Worm (Caenorhabditis elegans) whole organism, L4 larva: Measurements from ENCODE around the gene wdr-62.

Source experiments
- D1046.2 ChIP-seq: fragments of 200-800 bp; sonication (Bioruptor generic); IDR thresholded peaks from 2 replicates; pipeline ENCODE4 v1.3.6; 2022; ENCODE audit warnings: missing genetic modification characterization, missing compliant biosample characterization
- F26F4.8 ChIP-seq: fragments of 200-800 bp; sonication (Bioruptor generic); conservative IDR thresholded peaks from 2 replicates; pipeline ENCODE4 v1.3.6; 2022; ENCODE audit warnings: missing genetic modification characterization, missing compliant biosample characterization
- F37D6.2 ChIP-seq: sonication (generic microtip); optimal IDR thresholded peaks from 2 replicates; lab custom pipeline; 2016; ENCODE audit warnings: mild to moderate bottlenecking, missing genetic modification characterization, missing compliant biosample characterization
- F44E2.7 ChIP-seq: fragments of 200-800 bp; sonication (Bioruptor generic); IDR thresholded peaks from 2 replicates; pipeline ENCODE4 v2.1.2; 2022; ENCODE audit warnings: missing genetic modification characterization, missing compliant biosample characterization
- F49E8.2 ChIP-seq: sonication (generic microtip); optimal IDR thresholded peaks from 2 replicates; lab custom pipeline; 2016; ENCODE audit warnings: missing compliant biosample characterization, mild to moderate bottlenecking, missing genetic modification characterization, borderline replicate concordance
- T26A8.4 ChIP-seq: fragments of 200-800 bp; sonication (Bioruptor generic); IDR thresholded peaks from 2 replicates; pipeline ENCODE4 v1.3.6; 2022; ENCODE audit warnings: missing genetic modification characterization, missing compliant biosample characterization
- Y48G9A.11 ChIP-seq: fragments of 200-800 bp; sonication (Bioruptor generic); IDR thresholded peaks from 2 replicates; pipeline ENCODE4 v1.3.6; 2022; ENCODE audit warnings: missing genetic modification reagents, missing genetic modification characterization, missing compliant biosample characterization
- Y5F2A.4 ChIP-seq: fragments of 200-800 bp; sonication (Bioruptor generic); optimal IDR thresholded peaks from 2 replicates; lab custom pipeline; 2018; ENCODE audit warnings: mild to moderate bottlenecking, missing genetic modification characterization, missing compliant biosample characterization
- ZK337.2 ChIP-seq: fragments of 200-800 bp; sonication (Bioruptor generic); IDR thresholded peaks from 2 replicates; pipeline ENCODE4 v1.3.6; 2022; ENCODE audit warnings: missing genetic modification reagents, missing genetic modification characterization, missing compliant biosample characterization
- aha-1 ChIP-seq: fragments of 150-350 bp; peaks from one replicate; lab custom pipeline; 2014; ENCODE audit warnings: missing biosample characterization, missing genetic modification characterization
- aly-2 ChIP-seq: sonication (generic microtip); optimal IDR thresholded peaks from 2 replicates; lab custom pipeline; 2018; ENCODE audit warnings: missing biosample characterization, missing genetic modification characterization
- ama-1 ChIP-seq: fragments of 150-350 bp; optimal IDR thresholded peaks from 2 replicates; lab custom pipeline; 2014; ENCODE audit warnings: inconsistent platforms, mixed read lengths
- attf-4 ChIP-seq: sonication (generic microtip); optimal IDR thresholded peaks from 3 replicates; lab custom pipeline; 2017; ENCODE audit warnings: missing biosample characterization, missing genetic modification characterization
- ceh-32 ChIP-seq: sonication (generic microtip); optimal IDR thresholded peaks from 2 replicates; lab custom pipeline; 2016; ENCODE audit warnings: mild to moderate bottlenecking, missing genetic modification characterization, missing compliant biosample characterization; ENCODE audit not compliant: poor library complexity
- ceh-44 ChIP-seq: fragments of 200-800 bp; sonication (Bioruptor generic); IDR thresholded peaks from 2 replicates; pipeline ENCODE4 v1.3.6; 2022; ENCODE audit warnings: missing genetic modification reagents, missing genetic modification characterization, missing compliant biosample characterization
- ceh-62 ChIP-seq: sonication (generic microtip); optimal IDR thresholded peaks from 2 replicates; lab custom pipeline; 2017; ENCODE audit warnings: missing biosample characterization, missing genetic modification characterization
- daf-16 ChIP-seq, 3 experiments: sonication (generic microtip); optimal IDR thresholded peaks; 2 replicates each; lab custom pipeline; 2016 to 2017; ENCODE audit warnings: missing genetic modification characterization in 3 of 3, missing genetic modification reagents in 3 of 3, mild to moderate bottlenecking in 2 of 3, missing compliant biosample characterization in 2 of 3, missing biosample characterization in 1 of 3, moderate library complexity in 1 of 3
- daf-19 ChIP-seq: fragments of 200-800 bp; sonication (Bioruptor generic); conservative IDR thresholded peaks from 2 replicates; pipeline ENCODE4 v1.3.6; 2022; ENCODE audit warnings: missing genetic modification characterization, missing compliant biosample characterization
- dmd-9 ChIP-seq: fragments of 200-800 bp; sonication (Bioruptor generic); IDR thresholded peaks from 2 replicates; pipeline ENCODE4 v1.3.6; 2022; ENCODE audit warnings: missing genetic modification reagents, missing genetic modification characterization, missing compliant biosample characterization
- duxl-1 ChIP-seq: sonication (generic microtip); optimal IDR thresholded peaks from 2 replicates; lab custom pipeline; 2016; ENCODE audit warnings: mild to moderate bottlenecking, missing genetic modification characterization, moderate library complexity, missing compliant biosample characterization; ENCODE audit not compliant: poor library complexity
- gei-8 ChIP-seq: fragments of 200-800 bp; sonication (Bioruptor generic); optimal IDR thresholded peaks from 2 replicates; lab custom pipeline; 2018; ENCODE audit warnings: mild to moderate bottlenecking, missing genetic modification characterization, missing compliant biosample characterization
- hif-1 ChIP-seq, 2 experiments: sonication (generic microtip); optimal IDR thresholded peaks; 2 replicates each; lab custom pipeline; 2016 to 2017; ENCODE audit warnings: missing compliant biosample characterization in 2 of 2, missing genetic modification characterization in 2 of 2, missing genetic modification reagents in 2 of 2, missing genotype in 2 of 2, mild to moderate bottlenecking in 1 of 2
- hlh-11 ChIP-seq: fragments of 200-800 bp; sonication (Bioruptor generic); optimal IDR thresholded peaks from 2 replicates; lab custom pipeline; 2018; ENCODE audit warnings: mild to moderate bottlenecking, missing genetic modification characterization, missing compliant biosample characterization
- hlh-30 ChIP-seq: sonication (generic microtip); optimal IDR thresholded peaks from 2 replicates; lab custom pipeline; 2017; ENCODE audit warnings: antibody characterized with exemption, mild to moderate bottlenecking, missing genetic modification characterization, missing compliant biosample characterization; ENCODE audit not compliant: insufficient read depth
- hmg-1.1 ChIP-seq: fragments of 200-800 bp; sonication (Bioruptor generic); IDR thresholded peaks from 2 replicates; pipeline ENCODE4 v1.3.6; 2022; ENCODE audit warnings: missing genetic modification reagents, missing genetic modification characterization, missing compliant biosample characterization
- jun-1 ChIP-seq: fragments of 150-350 bp; optimal IDR thresholded peaks from 2 replicates; lab custom pipeline; 2014; ENCODE audit warnings: missing biosample characterization, missing genetic modification reagents, missing genetic modification characterization
- lim-7 ChIP-seq: fragments of 200-800 bp; sonication (Bioruptor generic); IDR thresholded peaks from 2 replicates; pipeline ENCODE4 v1.3.6; 2022; ENCODE audit warnings: missing genetic modification characterization, missing compliant biosample characterization
- lin-1 ChIP-seq: fragments of 200-800 bp; sonication (Bioruptor generic); IDR thresholded peaks from 2 replicates; pipeline ENCODE4 v1.3.6; 2022; ENCODE audit warnings: missing genetic modification reagents, missing genetic modification characterization, missing compliant biosample characterization
- lin-29 ChIP-seq: fragments of 200-800 bp; sonication (Bioruptor generic); IDR thresholded peaks from 2 replicates; pipeline ENCODE4 v1.3.6; 2022; ENCODE audit warnings: missing genetic modification reagents, missing genetic modification characterization, missing compliant biosample characterization
- lsy-2 ChIP-seq, 2 experiments: fragments of 150-350 bp in 1 of 2; sonication (generic microtip) in 1 of 2; optimal IDR thresholded peaks; 2 replicates each; lab custom pipeline; 2014 to 2017; ENCODE audit warnings: missing biosample characterization in 2 of 2, missing genetic modification characterization in 2 of 2
- madf-5 ChIP-seq, 2 experiments: fragments of 200-800 bp; sonication (Bioruptor generic); IDR thresholded peaks; 2 replicates each; pipeline ENCODE4 v1.3.6; 2022; ENCODE audit warnings: missing compliant biosample characterization in 2 of 2, missing genetic modification characterization in 2 of 2
- mes-2 ChIP-seq: sonication (generic microtip); optimal IDR thresholded peaks from 2 replicates; lab custom pipeline; 2016; ENCODE audit warnings: missing genotype, mild to moderate bottlenecking, missing genetic modification characterization, missing compliant biosample characterization; ENCODE audit not compliant: poor library complexity, severe bottlenecking
- mxl-3 ChIP-seq: fragments of 200-800 bp; sonication (Bioruptor generic); optimal IDR thresholded peaks from 2 replicates; lab custom pipeline; 2018; ENCODE audit warnings: mild to moderate bottlenecking, missing genetic modification characterization, missing compliant biosample characterization
- nhr-28 ChIP-seq: fragments of 150-350 bp; optimal IDR thresholded peaks from 2 replicates; lab custom pipeline; 2014; ENCODE audit warnings: missing biosample characterization, missing genetic modification characterization
- nhr-41 ChIP-seq: fragments of 200-800 bp; sonication (Bioruptor generic); IDR thresholded peaks from 2 replicates; pipeline ENCODE4 v1.3.6; 2022; ENCODE audit warnings: missing genetic modification reagents, missing genetic modification characterization, missing compliant biosample characterization
- nhr-42 ChIP-seq: fragments of 200-800 bp; sonication (Bioruptor generic); IDR thresholded peaks from 2 replicates; pipeline ENCODE4 v1.3.6; 2022; ENCODE audit warnings: missing genetic modification characterization, missing compliant biosample characterization
- nhr-6 ChIP-seq: fragments of 150-350 bp; optimal IDR thresholded peaks from 2 replicates; lab custom pipeline; 2014; ENCODE audit warnings: missing biosample characterization, missing genetic modification characterization
- pha-4 ChIP-seq, 2 experiments: fragments of 150-350 bp in 1 of 2; fragments of 200-800 bp in 1 of 2; sonication (Bioruptor generic) in 1 of 2; IDR thresholded peaks in 1 of 2; optimal IDR thresholded peaks in 1 of 2; 2 replicates each; pipeline versions ENCODE4 v1.3.6 to Lab custom; 2014 to 2022; ENCODE audit warnings: missing genetic modification characterization in 2 of 2, missing genetic modification reagents in 2 of 2, missing biosample characterization in 1 of 2, missing compliant biosample characterization in 1 of 2
- snpc-1.2 ChIP-seq: fragments of 200-800 bp; sonication (Bioruptor generic); IDR thresholded peaks from 2 replicates; pipeline ENCODE4 v1.3.6; 2022; ENCODE audit warnings: missing genetic modification reagents, missing genetic modification characterization, missing compliant biosample characterization
- tra-1 ChIP-seq: fragments of 200-800 bp; sonication (Bioruptor generic); IDR thresholded peaks from 2 replicates; pipeline ENCODE4 v1.3.6; 2022; ENCODE audit warnings: missing genetic modification reagents, missing genetic modification characterization, missing compliant biosample characterization
- vab-7 ChIP-seq: fragments of 200-800 bp; sonication (Bioruptor generic); IDR thresholded peaks from 2 replicates; pipeline ENCODE4 v1.3.6; 2022; ENCODE audit warnings: missing genetic modification reagents, missing genetic modification characterization, missing compliant biosample characterization
- zag-1 ChIP-seq: fragments of 150-350 bp; optimal IDR thresholded peaks from 2 replicates; lab custom pipeline; 2014; ENCODE audit warnings: missing biosample characterization, missing genetic modification characterization
- zfp-3 ChIP-seq: fragments of 200-800 bp; sonication (Bioruptor generic); conservative IDR thresholded peaks from 2 replicates; pipeline ENCODE4 v1.3.6; 2022; ENCODE audit warnings: missing genetic modification reagents, missing genetic modification characterization, missing compliant biosample characterization
- ztf-7 ChIP-seq: fragments of 150-350 bp; optimal IDR thresholded peaks from 2 replicates; lab custom pipeline; 2014; ENCODE audit warnings: missing biosample characterization, missing genetic modification characterization

The wdr-62 gene

ce11 chrV:9500826-9501451 is 57.1 kb downstream of the wdr-62 start, which contains the start of gene swt-5:
swt-5 (plus strand) TSS chrV:9501401.
- no peak for TF ChIP-seq ZK337.2 (GFP tag; lab: Robert Waterston, UW)
- no peak for TF ChIP-seq vab-7 (GFP tag; lab: Robert Waterston, UW)
- no peak for TF ChIP-seq zfp-3 (GFP tag; lab: Robert Waterston, UW)
- TF ChIP-seq nhr-41 (GFP tag; lab: Robert Waterston, UW) = no peak
- TF ChIP-seq dmd-9 (GFP tag; lab: Robert Waterston, UW) = no peak
- TF ChIP-seq aha-1 (tag; lab: Kevin White, UChicago) = no peak
- TF ChIP-seq lin-29 (GFP tag; lab: Robert Waterston, UW) = no peak
- TF ChIP-seq lin-1 (GFP tag; lab: Robert Waterston, UW) = no peak
- no peak for TF ChIP-seq daf-19 (GFP tag; lab: Robert Waterston, UW)
- TF ChIP-seq Y5F2A.4 = no peak
- TF ChIP-seq ztf-7 (tag; lab: Kevin White, UChicago) = no peak
- no peak for TF ChIP-seq nhr-6
- TF ChIP-seq madf-5 (GFP tag; IDR thresholded peaks at IDR 0.05; lab: Robert Waterston, UW) = no peak

ce11 chrV:9503152-9503817 is 59.4 kb downstream of the wdr-62 start:
- TF ChIP-seq Y48G9A.11 (GFP tag; lab: Robert Waterston, UW) = peak; percentile 76
- peak; percentile 89 for TF ChIP-seq daf-19 (GFP tag; lab: Robert Waterston, UW)
- no peak for TF ChIP-seq aly-2 (tag; lab: Kevin White, UChicago)
- peak; percentile 88 for TF ChIP-seq T26A8.4 (GFP tag; lab: Robert Waterston, UW)
- TF ChIP-seq hlh-30 (tag; lab: Kevin White, UChicago) = peak; percentile 6
- TF ChIP-seq lim-7 (GFP tag; lab: Robert Waterston, UW) = peak; percentile 87
- TF ChIP-seq mxl-3 (GFP tag; lab: Kevin White, UChicago) = peak; percentile 54
- TF ChIP-seq F49E8.2 = no peak
- peak; percentile 71 for TF ChIP-seq mes-2 (tag; lab: Kevin White, UChicago)
- TF ChIP-seq zag-1 (tag; lab: Kevin White, UChicago) = no peak
- TF ChIP-seq ceh-44 = 0 out of 2 replicates have a peak, but pooled peaks have one; percentile 43
- TF ChIP-seq gei-8 (GFP tag; lab: Kevin White, UChicago) = peak; percentile 85
- TF ChIP-seq aha-1 (tag; lab: Kevin White, UChicago) = peak; percentile 95
- peak; percentile 81 for TF ChIP-seq nhr-42 (GFP tag; lab: Robert Waterston, UW)
- no peak for TF ChIP-seq ceh-62 (tag; lab: Kevin White, UChicago)
- TF ChIP-seq snpc-1.2 = peak; percentile 85; the same call in 1 of the 2 replicates
- TF ChIP-seq nhr-6 = no peak
- TF ChIP-seq lin-29 (GFP tag; lab: Robert Waterston, UW) = peak; percentile 56; the same call in 1 of the 2 replicates
- TF ChIP-seq F26F4.8 (GFP tag; lab: Robert Waterston, UW) = peak; percentile 77; the same call in 1 of the 2 replicates
- peak; percentile 67; the same call in 1 of the 2 replicates for TF ChIP-seq lin-1 (GFP tag; lab: Robert Waterston, UW)
- TF ChIP-seq ZK337.2 (GFP tag; lab: Robert Waterston, UW) = peak; percentile 87
- TF ChIP-seq hif-1 (tag; optimal IDR thresholded peaks at IDR 0.05; lab: Kevin White, UChicago) = peak; percentile 14 to 45
- TF ChIP-seq nhr-28 (tag; lab: Kevin White, UChicago) = peak; percentile 59
- TF ChIP-seq tra-1 (GFP tag; lab: Robert Waterston, UW) = peak; percentile 85
- TF ChIP-seq F37D6.2 (tag; lab: Kevin White, UChicago) = peak; percentile 35
- no peak for TF ChIP-seq attf-4 (tag; lab: Kevin White, UChicago)
- 0 out of 2 replicates have a peak, but pooled peaks have one; percentile 69 for TF ChIP-seq F44E2.7 (GFP tag; lab: Robert Waterston, UW)
- TF ChIP-seq duxl-1 (tag; lab: Kevin White, UChicago) = peak; percentile 65
- TF ChIP-seq hlh-11 = peak; percentile 65
- no peak for TF ChIP-seq ceh-32
- TF ChIP-seq hmg-1.1 = peak; percentile 87
- peak; percentile 88; the same call in 1 of the 2 replicates for TF ChIP-seq pha-4 (GFP tag; IDR thresholded peaks at IDR 0.05; lab: Robert Waterston, UW)
- no peak for TF ChIP-seq pha-4 (tag; optimal IDR thresholded peaks at IDR 0.05; lab: Kevin White, UChicago)
- no peak for TF ChIP-seq ama-1 (lab: Kevin White, UChicago)
- TF ChIP-seq D1046.2 (GFP tag; lab: Robert Waterston, UW) = peak; percentile 86
- peak in 1 of 2 experiments; percentile 65 for TF ChIP-seq lsy-2 (tag; optimal IDR thresholded peaks at IDR 0.05; lab: Kevin White, UChicago)
- TF ChIP-seq daf-16 (GFP tag; optimal IDR thresholded peaks at IDR 0.05; lab: Kevin White, UChicago) = peak in 1 of 2 experiments; percentile 81
- TF ChIP-seq daf-16 (tag; optimal IDR thresholded peaks at IDR 0.05; lab: Kevin White, UChicago) = peak; percentile 51
- TF ChIP-seq jun-1 = no peak
- peak; percentile 72 to 73; a peak in 1 of 4 replicates for TF ChIP-seq madf-5 (GFP tag; IDR thresholded peaks at IDR 0.05; lab: Robert Waterston, UW)
